Worm (Caenorhabditis elegans) whole organism, L4 larva: Measurements from ENCODE around the gene W08E12.5.

Source experiments
- F49E8.2 ChIP-seq: sonication (generic microtip); optimal IDR thresholded peaks from 2 replicates; lab custom pipeline; 2016; ENCODE audit warnings: missing compliant biosample characterization, mild to moderate bottlenecking, missing genetic modification characterization, borderline replicate concordance
- ZK337.2 ChIP-seq: fragments of 200-800 bp; sonication (Bioruptor generic); IDR thresholded peaks from 2 replicates; pipeline ENCODE4 v1.3.6; 2022; ENCODE audit warnings: missing genetic modification reagents, missing genetic modification characterization, missing compliant biosample characterization
- ceh-20 ChIP-seq: fragments of 200-800 bp; sonication (Bioruptor generic); IDR thresholded peaks from 2 replicates; pipeline ENCODE4 v1.3.6; 2022; ENCODE audit warnings: missing genetic modification reagents, missing genetic modification characterization, missing compliant biosample characterization
- ceh-28 ChIP-seq: fragments of 150-350 bp; optimal IDR thresholded peaks from 2 replicates; lab custom pipeline; 2014; ENCODE audit warnings: missing biosample characterization, missing genetic modification reagents, missing genetic modification characterization
- ceh-32 ChIP-seq: sonication (generic microtip); optimal IDR thresholded peaks from 2 replicates; lab custom pipeline; 2016; ENCODE audit warnings: mild to moderate bottlenecking, missing genetic modification characterization, missing compliant biosample characterization; ENCODE audit not compliant: poor library complexity
- ces-1 ChIP-seq: fragments of 150-350 bp; sonication (generic microtip); optimal IDR thresholded peaks from 4 replicates; lab custom pipeline; 2014; ENCODE audit warnings: missing biosample characterization, missing genetic modification reagents, missing genetic modification characterization
- ctbp-1 ChIP-seq: fragments of 200-800 bp; sonication (Bioruptor generic); IDR thresholded peaks from 2 replicates; pipeline ENCODE4 v1.3.6; 2022; ENCODE audit warnings: missing genetic modification reagents, missing genetic modification characterization, missing compliant biosample characterization
- daf-12 ChIP-seq: fragments of 150-350 bp; optimal IDR thresholded peaks from 2 replicates; lab custom pipeline; 2014; ENCODE audit warnings: missing biosample characterization, missing genetic modification reagents, missing genetic modification characterization
- daf-19 ChIP-seq: fragments of 200-800 bp; sonication (Bioruptor generic); conservative IDR thresholded peaks from 2 replicates; pipeline ENCODE4 v1.3.6; 2022; ENCODE audit warnings: missing genetic modification characterization, missing compliant biosample characterization
- daf-8 ChIP-seq: fragments of 200-800 bp; sonication (Bioruptor generic); IDR thresholded peaks from 2 replicates; pipeline ENCODE4 v1.3.6; 2022; ENCODE audit warnings: missing genetic modification characterization, missing compliant biosample characterization
- dmd-9 ChIP-seq: fragments of 200-800 bp; sonication (Bioruptor generic); IDR thresholded peaks from 2 replicates; pipeline ENCODE4 v1.3.6; 2022; ENCODE audit warnings: missing genetic modification reagents, missing genetic modification characterization, missing compliant biosample characterization
- duxl-1 ChIP-seq: sonication (generic microtip); optimal IDR thresholded peaks from 2 replicates; lab custom pipeline; 2016; ENCODE audit warnings: mild to moderate bottlenecking, missing genetic modification characterization, moderate library complexity, missing compliant biosample characterization; ENCODE audit not compliant: poor library complexity
- dve-1 ChIP-seq: sonication (generic microtip); optimal IDR thresholded peaks from 2 replicates; lab custom pipeline; 2017; ENCODE audit warnings: antibody characterized with exemption, mild to moderate bottlenecking, missing genetic modification characterization, missing compliant biosample characterization; ENCODE audit not compliant: insufficient read depth
- egl-27 ChIP-seq: sonication (generic microtip); optimal IDR thresholded peaks from 3 replicates; lab custom pipeline; 2017; ENCODE audit warnings: missing biosample characterization, missing genetic modification reagents, missing genetic modification characterization
- lim-7 ChIP-seq: fragments of 200-800 bp; sonication (Bioruptor generic); IDR thresholded peaks from 2 replicates; pipeline ENCODE4 v1.3.6; 2022; ENCODE audit warnings: missing genetic modification characterization, missing compliant biosample characterization
- lin-1 ChIP-seq: fragments of 200-800 bp; sonication (Bioruptor generic); IDR thresholded peaks from 2 replicates; pipeline ENCODE4 v1.3.6; 2022; ENCODE audit warnings: missing genetic modification reagents, missing genetic modification characterization, missing compliant biosample characterization
- lin-29 ChIP-seq: fragments of 200-800 bp; sonication (Bioruptor generic); IDR thresholded peaks from 2 replicates; pipeline ENCODE4 v1.3.6; 2022; ENCODE audit warnings: missing genetic modification reagents, missing genetic modification characterization, missing compliant biosample characterization
- lir-3 ChIP-seq: sonication (generic microtip); optimal IDR thresholded peaks from 2 replicates; lab custom pipeline; 2016; ENCODE audit warnings: mild to moderate bottlenecking, missing genetic modification characterization, missing compliant biosample characterization
- mep-1 ChIP-seq: fragments of 150-350 bp; sonication (generic microtip); optimal IDR thresholded peaks from 3 replicates; lab custom pipeline; 2014; ENCODE audit warnings: missing biosample characterization, missing genetic modification characterization
- nhr-237 ChIP-seq: sonication (generic microtip); optimal IDR thresholded peaks from 2 replicates; lab custom pipeline; 2017; ENCODE audit warnings: missing biosample characterization, missing genetic modification characterization
- nhr-25 ChIP-seq: sonication (generic microtip); optimal IDR thresholded peaks from 2 replicates; lab custom pipeline; 2017; ENCODE audit warnings: missing genetic modification characterization, mild to moderate bottlenecking, missing compliant biosample characterization, antibody characterized with exemption, moderate library complexity, borderline replicate concordance; ENCODE audit not compliant: insufficient read depth
- nhr-41 ChIP-seq: fragments of 200-800 bp; sonication (Bioruptor generic); IDR thresholded peaks from 2 replicates; pipeline ENCODE4 v1.3.6; 2022; ENCODE audit warnings: missing genetic modification reagents, missing genetic modification characterization, missing compliant biosample characterization
- nhr-42 ChIP-seq: fragments of 200-800 bp; sonication (Bioruptor generic); IDR thresholded peaks from 2 replicates; pipeline ENCODE4 v1.3.6; 2022; ENCODE audit warnings: missing genetic modification characterization, missing compliant biosample characterization
- nhr-76 ChIP-seq: fragments of 150-350 bp; optimal IDR thresholded peaks from 2 replicates; lab custom pipeline; 2014; ENCODE audit warnings: missing biosample characterization, missing genetic modification characterization
- pha-4 ChIP-seq, 2 experiments: fragments of 150-350 bp in 1 of 2; fragments of 200-800 bp in 1 of 2; sonication (Bioruptor generic) in 1 of 2; IDR thresholded peaks in 1 of 2; optimal IDR thresholded peaks in 1 of 2; 2 replicates each; pipeline versions ENCODE4 v1.3.6 to Lab custom; 2014 to 2022; ENCODE audit warnings: missing genetic modification characterization in 2 of 2, missing genetic modification reagents in 2 of 2, missing biosample characterization in 1 of 2, missing compliant biosample characterization in 1 of 2
- php-3 ChIP-seq: fragments of 200-800 bp; sonication (Bioruptor generic); IDR thresholded peaks from 2 replicates; pipeline ENCODE4 v1.3.6; 2022; ENCODE audit warnings: missing genetic modification reagents, missing genetic modification characterization, missing compliant biosample characterization
- sdz-12 ChIP-seq: fragments of 200-800 bp; sonication (Bioruptor generic); optimal IDR thresholded peaks from 2 replicates; lab custom pipeline; 2018; ENCODE audit warnings: mild to moderate bottlenecking, missing genetic modification characterization, missing compliant biosample characterization
- skn-1 ChIP-seq: fragments of 150-350 bp; optimal IDR thresholded peaks from 2 replicates; lab custom pipeline; 2014; ENCODE audit warnings: missing biosample characterization, missing genetic modification characterization
- snpc-1.2 ChIP-seq: fragments of 200-800 bp; sonication (Bioruptor generic); IDR thresholded peaks from 2 replicates; pipeline ENCODE4 v1.3.6; 2022; ENCODE audit warnings: missing genetic modification reagents, missing genetic modification characterization, missing compliant biosample characterization
- spr-1 ChIP-seq: sonication (generic microtip); optimal IDR thresholded peaks from 2 replicates; lab custom pipeline; 2016; ENCODE audit warnings: mild to moderate bottlenecking, missing genetic modification characterization, missing compliant biosample characterization
- tag-97 ChIP-seq: fragments of 200-800 bp; sonication (Bioruptor generic); IDR thresholded peaks from 2 replicates; pipeline ENCODE4 v1.3.6; 2022; ENCODE audit warnings: missing genetic modification characterization, missing compliant biosample characterization
- unc-39 ChIP-seq: sonication (generic microtip); optimal IDR thresholded peaks from 2 replicates; lab custom pipeline; 2017; ENCODE audit warnings: missing biosample characterization, missing genetic modification characterization
- zag-1 ChIP-seq: fragments of 150-350 bp; optimal IDR thresholded peaks from 2 replicates; lab custom pipeline; 2014; ENCODE audit warnings: missing biosample characterization, missing genetic modification characterization
- zfp-2 ChIP-seq: sonication (generic microtip); optimal IDR thresholded peaks from 2 replicates; lab custom pipeline; 2016; ENCODE audit warnings: mild to moderate bottlenecking, missing genetic modification characterization, missing compliant biosample characterization
- zip-11 ChIP-seq: fragments of 200-800 bp; sonication (Bioruptor generic); IDR thresholded peaks from 2 replicates; pipeline ENCODE4 v1.3.6; 2022; ENCODE audit warnings: missing genetic modification characterization, missing compliant biosample characterization

The W08E12.5 gene

ce11 chrIV:3271342-3271741 lies 29.2 kb upstream of the W08E12.5 start:
- TF ChIP-seq sdz-12 (GFP tag; lab: Kevin White, UChicago) (no peak), lin-1 (no peak), mep-1 (tag; lab: Kevin White, UChicago) (no peak), nhr-76 (tag; lab: Kevin White, UChicago) (no peak), unc-39 (tag; lab: Kevin White, UChicago) (no peak), nhr-42 (GFP tag; lab: Robert Waterston, UW) (no peak), lin-29 (GFP tag; lab: Robert Waterston, UW) (no peak), nhr-237 (tag; lab: Kevin White, UChicago) (no peak)

- TF ChIP-seq daf-19 (no peak), nhr-25 (tag; lab: Kevin White, UChicago) (no peak), ceh-32 (tag; lab: Kevin White, UChicago) (no peak), pha-4 (GFP tag; IDR thresholded peaks at IDR 0.05; lab: Robert Waterston, UW) (no peak), pha-4 (tag; optimal IDR thresholded peaks at IDR 0.05; lab: Kevin White, UChicago) (no peak), lim-7 (GFP tag; lab: Robert Waterston, UW) (no peak), daf-12 (tag; lab: Kevin White, UChicago) (no peak), egl-27 (no peak), skn-1 (tag; lab: Kevin White, UChicago) (no peak)
Measured at ce11 chrIV:3273295-3273694, 27.3 kb upstream of the W08E12.5 start, which contains the start of gene T26C12.3. Gene T26C12.3 (minus strand): TSS chrIV:3273395.

- TF ChIP-seq spr-1 (tag; lab: Kevin White, UChicago): no peak
- 0 out of 2 replicates have a peak, but pooled peaks have one; percentile 15 for TF ChIP-seq ZK337.2 (GFP tag; lab: Robert Waterston, UW)
- no peak for TF ChIP-seq daf-8 (GFP tag; lab: Robert Waterston, UW)
- TF ChIP-seq, all 104 proteins: peak for 1
Measured at ce11 chrIV:3278822-3279221, 21.8 kb upstream of the W08E12.5 start.

ce11 chrIV:3289237-3289636 lies 11.4 kb upstream of the W08E12.5 start, which contains the start of gene gcy-23:
Gene gcy-23 (minus strand): TSS chrIV:3289337.
- TF ChIP-seq zfp-2 (tag; lab: Kevin White, UChicago) (no peak), daf-19 (no peak), ctbp-1 (GFP tag; lab: Robert Waterston, UW) (no peak), duxl-1 (no peak), spr-1 (tag; lab: Kevin White, UChicago) (no peak), zag-1 (tag; lab: Kevin White, UChicago) (no peak), php-3 (GFP tag; lab: Robert Waterston, UW) (no peak), F49E8.2 (no peak), dmd-9 (GFP tag; lab: Robert Waterston, UW) (no peak), egl-27 (no peak), tag-97 (GFP tag; lab: Robert Waterston, UW) (no peak), ces-1 (GFP tag; lab: Kevin White, UChicago) (no peak), lir-3 (no peak), nhr-41 (GFP tag; lab: Robert Waterston, UW) (no peak), zip-11 (GFP tag; lab: Robert Waterston, UW) (no peak), ceh-20 (GFP tag; lab: Robert Waterston, UW) (no peak), snpc-1.2 (no peak), dve-1 (tag; lab: Kevin White, UChicago) (no peak), ceh-28 (tag; lab: Kevin White, UChicago) (no peak), ceh-32 (tag; lab: Kevin White, UChicago) (no peak)
